Worm (Caenorhabditis elegans) whole organism, L2 larva: Measurements from ENCODE around the gene C25F9.9.

Experiments
- Y55F3AM.14 ChIP-seq: fragments of 200-800 bp; sonication (Bioruptor generic); optimal IDR thresholded peaks from 2 replicates; lab custom pipeline; 2018; ENCODE audit warnings: mild to moderate bottlenecking, missing genetic modification characterization, missing compliant biosample characterization
- egl-27 ChIP-seq: sonication (generic microtip); optimal IDR thresholded peaks from 3 replicates; lab custom pipeline; 2017; ENCODE audit warnings: missing biosample characterization, missing genetic modification reagents, missing genetic modification characterization
- lsy-2 ChIP-seq, 2 experiments: fragments of 150-350 bp in 1 of 2; sonication (generic microtip) in 1 of 2; optimal IDR thresholded peaks; 2 replicates each; lab custom pipeline; 2014 to 2017; ENCODE audit warnings: missing biosample characterization in 2 of 2, missing genetic modification characterization in 2 of 2
- nhr-10 ChIP-seq: sonication (generic microtip); optimal IDR thresholded peaks from 2 replicates; lab custom pipeline; 2017; ENCODE audit warnings: missing biosample characterization, missing genetic modification characterization
- nhr-11 ChIP-seq: fragments of 150-350 bp; optimal IDR thresholded peaks from 2 replicates; lab custom pipeline; 2014; ENCODE audit warnings: missing biosample characterization, missing genetic modification characterization
- nhr-12 ChIP-seq: fragments of 150-350 bp; optimal IDR thresholded peaks from 2 replicates; lab custom pipeline; 2014; ENCODE audit warnings: missing biosample characterization, missing genetic modification characterization
- nhr-77 ChIP-seq: fragments of 150-350 bp; optimal IDR thresholded peaks from 2 replicates; lab custom pipeline; 2014; ENCODE audit warnings: missing biosample characterization, missing genetic modification characterization
- unc-39 ChIP-seq: fragments of 150-350 bp; optimal IDR thresholded peaks from 2 replicates; lab custom pipeline; 2014; ENCODE audit warnings: missing biosample characterization, missing genetic modification characterization
- unc-62 ChIP-seq: fragments of 150-350 bp; optimal IDR thresholded peaks from 2 replicates; lab custom pipeline; 2014; ENCODE audit warnings: missing biosample characterization, missing genetic modification reagents, missing genetic modification characterization
- ztf-11 ChIP-seq: sonication (generic microtip); optimal IDR thresholded peaks from 2 replicates; lab custom pipeline; 2017; ENCODE audit warnings: missing biosample characterization, missing genetic modification characterization

DNA sequence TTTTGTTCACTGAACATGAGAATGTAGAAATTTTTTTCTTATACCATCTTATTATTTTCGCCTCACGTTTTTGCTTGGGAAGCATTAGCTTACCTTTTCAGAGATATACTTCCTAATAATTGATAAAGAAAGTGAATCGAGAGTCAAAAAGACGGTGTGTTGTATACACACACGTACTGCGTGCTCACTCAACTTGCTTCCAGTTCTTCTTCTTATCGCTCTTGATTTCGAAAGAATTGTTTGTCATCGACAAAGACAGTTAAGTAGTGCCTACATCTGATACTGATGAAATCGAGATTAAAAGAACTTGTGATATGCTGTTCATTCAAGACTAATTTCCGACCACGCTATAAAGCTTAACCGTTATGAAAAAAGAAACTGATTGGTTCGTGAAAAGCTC, 5.7 kb upstream of the C25F9.9 start, which contains the start of gene C25F9.5:
- TF ChIP-seq nhr-77 (tag; lab: Kevin White, UChicago) (no peak), lsy-2 (tag; optimal IDR thresholded peaks at IDR 0.05; lab: Kevin White, UChicago) (no peak), nhr-11 (tag; lab: Kevin White, UChicago) (no peak), ztf-11 (tag; lab: Kevin White, UChicago) (no peak), egl-27 (tag; lab: Kevin White, UChicago) (no peak), unc-62 (GFP tag; lab: Kevin White, UChicago) (no peak), Y55F3AM.14 (GFP tag; lab: Kevin White, UChicago) (no peak), unc-39 (tag; lab: Kevin White, UChicago) (no peak), nhr-10 (tag; lab: Kevin White, UChicago) (no peak), nhr-12 (tag; lab: Kevin White, UChicago) (no peak)
